Worm (Caenorhabditis elegans) whole organism, L4 larva: ENCODE results near the gene B0252.8.

ENCODE experiments used
- F10B5.3 ChIP-seq: sonication (generic microtip); optimal IDR thresholded peaks from 2 replicates; lab custom pipeline; 2016; ENCODE audit warnings: mild to moderate bottlenecking, missing genetic modification characterization, missing compliant biosample characterization
- F26F4.8 ChIP-seq: fragments of 200-800 bp; sonication (Bioruptor generic); conservative IDR thresholded peaks from 2 replicates; pipeline ENCODE4 v1.3.6; 2022; ENCODE audit warnings: missing genetic modification characterization, missing compliant biosample characterization
- R02D3.7 ChIP-seq: fragments of 150-350 bp; sonication (generic microtip); optimal IDR thresholded peaks from 3 replicates; lab custom pipeline; 2014; ENCODE audit warnings: missing biosample characterization, missing genetic modification characterization
- T20F7.1 ChIP-seq: fragments of 200-800 bp; sonication (Bioruptor generic); optimal IDR thresholded peaks from 2 replicates; lab custom pipeline; 2018; ENCODE audit warnings: mild to moderate bottlenecking, missing genetic modification characterization, missing compliant biosample characterization
- Y48G9A.11 ChIP-seq: fragments of 200-800 bp; sonication (Bioruptor generic); IDR thresholded peaks from 2 replicates; pipeline ENCODE4 v1.3.6; 2022; ENCODE audit warnings: missing genetic modification reagents, missing genetic modification characterization, missing compliant biosample characterization
- Y5F2A.4 ChIP-seq: fragments of 200-800 bp; sonication (Bioruptor generic); optimal IDR thresholded peaks from 2 replicates; lab custom pipeline; 2018; ENCODE audit warnings: mild to moderate bottlenecking, missing genetic modification characterization, missing compliant biosample characterization
- Y75B8A.6 ChIP-seq: fragments of 200-800 bp; sonication (Bioruptor generic); IDR thresholded peaks from 2 replicates; pipeline ENCODE4 v1.3.6; 2022; ENCODE audit warnings: missing genetic modification reagents, missing genetic modification characterization, missing compliant biosample characterization
- aha-1 ChIP-seq: fragments of 150-350 bp; peaks from one replicate; lab custom pipeline; 2014; ENCODE audit warnings: missing biosample characterization, missing genetic modification characterization
- ama-1 ChIP-seq: fragments of 150-350 bp; optimal IDR thresholded peaks from 2 replicates; lab custom pipeline; 2014; ENCODE audit warnings: inconsistent platforms, mixed read lengths
- attf-4 ChIP-seq: sonication (generic microtip); optimal IDR thresholded peaks from 3 replicates; lab custom pipeline; 2017; ENCODE audit warnings: missing biosample characterization, missing genetic modification characterization
- ceh-20 ChIP-seq: fragments of 200-800 bp; sonication (Bioruptor generic); IDR thresholded peaks from 2 replicates; pipeline ENCODE4 v1.3.6; 2022; ENCODE audit warnings: missing genetic modification reagents, missing genetic modification characterization, missing compliant biosample characterization
- ceh-62 ChIP-seq: sonication (generic microtip); optimal IDR thresholded peaks from 2 replicates; lab custom pipeline; 2017; ENCODE audit warnings: missing biosample characterization, missing genetic modification characterization
- ceh-82 ChIP-seq: sonication (generic microtip); optimal IDR thresholded peaks from 2 replicates; lab custom pipeline; 2017; ENCODE audit warnings: missing biosample characterization, missing genetic modification characterization
- ces-1 ChIP-seq: fragments of 150-350 bp; sonication (generic microtip); optimal IDR thresholded peaks from 4 replicates; lab custom pipeline; 2014; ENCODE audit warnings: missing biosample characterization, missing genetic modification reagents, missing genetic modification characterization
- dmd-6 ChIP-seq: fragments of 200-800 bp; sonication (Bioruptor generic); IDR thresholded peaks from 2 replicates; pipeline ENCODE4 v1.3.6; 2022; ENCODE audit warnings: missing genetic modification reagents, missing genetic modification characterization, missing compliant biosample characterization
- dve-1 ChIP-seq: sonication (generic microtip); optimal IDR thresholded peaks from 2 replicates; lab custom pipeline; 2017; ENCODE audit warnings: antibody characterized with exemption, mild to moderate bottlenecking, missing genetic modification characterization, missing compliant biosample characterization; ENCODE audit not compliant: insufficient read depth
- fkh-10 ChIP-seq: fragments of 150-350 bp; optimal IDR thresholded peaks from 2 replicates; lab custom pipeline; 2014; ENCODE audit warnings: missing biosample characterization, missing genetic modification reagents, missing genetic modification characterization
- fos-1 ChIP-seq: fragments of 150-350 bp; optimal IDR thresholded peaks from 2 replicates; lab custom pipeline; 2014; ENCODE audit warnings: missing biosample characterization, missing genetic modification characterization
- gei-8 ChIP-seq: fragments of 200-800 bp; sonication (Bioruptor generic); optimal IDR thresholded peaks from 2 replicates; lab custom pipeline; 2018; ENCODE audit warnings: mild to moderate bottlenecking, missing genetic modification characterization, missing compliant biosample characterization
- hif-1 ChIP-seq, 2 experiments: sonication (generic microtip); optimal IDR thresholded peaks; 2 replicates each; lab custom pipeline; 2016 to 2017; ENCODE audit warnings: missing compliant biosample characterization in 2 of 2, missing genetic modification characterization in 2 of 2, missing genetic modification reagents in 2 of 2, missing genotype in 2 of 2, mild to moderate bottlenecking in 1 of 2
- hlh-11 ChIP-seq: fragments of 200-800 bp; sonication (Bioruptor generic); optimal IDR thresholded peaks from 2 replicates; lab custom pipeline; 2018; ENCODE audit warnings: mild to moderate bottlenecking, missing genetic modification characterization, missing compliant biosample characterization
- hlh-30 ChIP-seq: sonication (generic microtip); optimal IDR thresholded peaks from 2 replicates; lab custom pipeline; 2017; ENCODE audit warnings: antibody characterized with exemption, mild to moderate bottlenecking, missing genetic modification characterization, missing compliant biosample characterization; ENCODE audit not compliant: insufficient read depth
- hmg-1.1 ChIP-seq: fragments of 200-800 bp; sonication (Bioruptor generic); IDR thresholded peaks from 2 replicates; pipeline ENCODE4 v1.3.6; 2022; ENCODE audit warnings: missing genetic modification reagents, missing genetic modification characterization, missing compliant biosample characterization
- lim-7 ChIP-seq: fragments of 200-800 bp; sonication (Bioruptor generic); IDR thresholded peaks from 2 replicates; pipeline ENCODE4 v1.3.6; 2022; ENCODE audit warnings: missing genetic modification characterization, missing compliant biosample characterization
- lin-15B ChIP-seq: fragments of 150-350 bp; sonication (generic microtip); optimal IDR thresholded peaks from 3 replicates; lab custom pipeline; 2014; ENCODE audit warnings: missing biosample characterization, missing genetic modification characterization
- lir-3 ChIP-seq: sonication (generic microtip); optimal IDR thresholded peaks from 2 replicates; lab custom pipeline; 2016; ENCODE audit warnings: mild to moderate bottlenecking, missing genetic modification characterization, missing compliant biosample characterization
- madf-5 ChIP-seq, 2 experiments: fragments of 200-800 bp; sonication (Bioruptor generic); IDR thresholded peaks; 2 replicates each; pipeline ENCODE4 v1.3.6; 2022; ENCODE audit warnings: missing compliant biosample characterization in 2 of 2, missing genetic modification characterization in 2 of 2
- mxl-2 ChIP-seq: fragments of 200-800 bp; sonication (Bioruptor generic); conservative IDR thresholded peaks from 2 replicates; pipeline ENCODE4 v1.3.6; 2022; ENCODE audit warnings: missing genetic modification reagents, missing genetic modification characterization, missing compliant biosample characterization
- mxl-3 ChIP-seq: fragments of 200-800 bp; sonication (Bioruptor generic); optimal IDR thresholded peaks from 2 replicates; lab custom pipeline; 2018; ENCODE audit warnings: mild to moderate bottlenecking, missing genetic modification characterization, missing compliant biosample characterization
- nhr-111 ChIP-seq: fragments of 200-800 bp; sonication (Bioruptor generic); optimal IDR thresholded peaks from 2 replicates; lab custom pipeline; 2018; ENCODE audit warnings: mild to moderate bottlenecking, missing genetic modification characterization, missing compliant biosample characterization
- nhr-237 ChIP-seq: sonication (generic microtip); optimal IDR thresholded peaks from 2 replicates; lab custom pipeline; 2017; ENCODE audit warnings: missing biosample characterization, missing genetic modification characterization
- nhr-41 ChIP-seq: fragments of 200-800 bp; sonication (Bioruptor generic); IDR thresholded peaks from 2 replicates; pipeline ENCODE4 v1.3.6; 2022; ENCODE audit warnings: missing genetic modification reagents, missing genetic modification characterization, missing compliant biosample characterization
- nhr-42 ChIP-seq: fragments of 200-800 bp; sonication (Bioruptor generic); IDR thresholded peaks from 2 replicates; pipeline ENCODE4 v1.3.6; 2022; ENCODE audit warnings: missing genetic modification characterization, missing compliant biosample characterization
- nhr-48 ChIP-seq: sonication (generic microtip); optimal IDR thresholded peaks from 2 replicates; lab custom pipeline; 2016; ENCODE audit warnings: mild to moderate bottlenecking, missing genetic modification characterization, missing compliant biosample characterization
- nhr-77 ChIP-seq: fragments of 150-350 bp; optimal IDR thresholded peaks from 2 replicates; lab custom pipeline; 2014; ENCODE audit warnings: missing biosample characterization, missing genetic modification characterization
- saeg-2 ChIP-seq: fragments of 200-800 bp; sonication (Bioruptor generic); IDR thresholded peaks from 2 replicates; pipeline ENCODE4 v1.3.6; 2022; ENCODE audit warnings: missing genetic modification reagents, missing genetic modification characterization, missing compliant biosample characterization
- sdz-12 ChIP-seq: fragments of 200-800 bp; sonication (Bioruptor generic); optimal IDR thresholded peaks from 2 replicates; lab custom pipeline; 2018; ENCODE audit warnings: mild to moderate bottlenecking, missing genetic modification characterization, missing compliant biosample characterization
- skn-1 ChIP-seq: fragments of 150-350 bp; optimal IDR thresholded peaks from 2 replicates; lab custom pipeline; 2014; ENCODE audit warnings: missing biosample characterization, missing genetic modification characterization
- snpc-1.2 ChIP-seq: fragments of 200-800 bp; sonication (Bioruptor generic); IDR thresholded peaks from 2 replicates; pipeline ENCODE4 v1.3.6; 2022; ENCODE audit warnings: missing genetic modification reagents, missing genetic modification characterization, missing compliant biosample characterization
- spr-1 ChIP-seq: sonication (generic microtip); optimal IDR thresholded peaks from 2 replicates; lab custom pipeline; 2016; ENCODE audit warnings: mild to moderate bottlenecking, missing genetic modification characterization, missing compliant biosample characterization
- tag-97 ChIP-seq: fragments of 200-800 bp; sonication (Bioruptor generic); IDR thresholded peaks from 2 replicates; pipeline ENCODE4 v1.3.6; 2022; ENCODE audit warnings: missing genetic modification characterization, missing compliant biosample characterization
- tra-1 ChIP-seq: fragments of 200-800 bp; sonication (Bioruptor generic); IDR thresholded peaks from 2 replicates; pipeline ENCODE4 v1.3.6; 2022; ENCODE audit warnings: missing genetic modification reagents, missing genetic modification characterization, missing compliant biosample characterization
- unc-130 ChIP-seq: sonication (generic microtip); optimal IDR thresholded peaks from 2 replicates; lab custom pipeline; 2016; ENCODE audit warnings: missing genetic modification reagents, missing genetic modification characterization, missing compliant biosample characterization
- unc-62 ChIP-seq, 3 experiments: fragments of 150-350 bp in 1 of 3; sonication (generic microtip); optimal IDR thresholded peaks in 2 of 3; peaks in 1 of 3; 1 replicate in 1 of 3; 2 replicates in 2 of 3; lab custom pipeline; 2014 to 2017; ENCODE audit warnings: missing biosample characterization in 3 of 3, missing genetic modification characterization in 3 of 3, missing genetic modification reagents in 3 of 3, missing genotype in 1 of 3
- vab-7 ChIP-seq: fragments of 200-800 bp; sonication (Bioruptor generic); IDR thresholded peaks from 2 replicates; pipeline ENCODE4 v1.3.6; 2022; ENCODE audit warnings: missing genetic modification reagents, missing genetic modification characterization, missing compliant biosample characterization
- zag-1 ChIP-seq: fragments of 150-350 bp; optimal IDR thresholded peaks from 2 replicates; lab custom pipeline; 2014; ENCODE audit warnings: missing biosample characterization, missing genetic modification characterization
- zfp-3 ChIP-seq: fragments of 200-800 bp; sonication (Bioruptor generic); conservative IDR thresholded peaks from 2 replicates; pipeline ENCODE4 v1.3.6; 2022; ENCODE audit warnings: missing genetic modification reagents, missing genetic modification characterization, missing compliant biosample characterization
- ztf-11 ChIP-seq: fragments of 150-350 bp; optimal IDR thresholded peaks from 2 replicates; lab custom pipeline; 2014; ENCODE audit warnings: missing biosample characterization, missing genetic modification characterization
- ztf-7 ChIP-seq: fragments of 150-350 bp; optimal IDR thresholded peaks from 2 replicates; lab custom pipeline; 2014; ENCODE audit warnings: missing biosample characterization, missing genetic modification characterization

The B0252.8 gene

ce11 chrII:6926488-6926887 lies 10.5 kb downstream of the B0252.8 start (continued):
- no peak for TF ChIP-seq zag-1 (tag; lab: Kevin White, UChicago)
- no peak for TF ChIP-seq ceh-82 (tag; lab: Kevin White, UChicago)
- peak; percentile 78 for TF ChIP-seq mxl-3 (GFP tag; lab: Kevin White, UChicago)
- TF ChIP-seq Y75B8A.6 (GFP tag; lab: Robert Waterston, UW), result no peak
- TF ChIP-seq sdz-12 (GFP tag; lab: Kevin White, UChicago), result no peak
- no peak for TF ChIP-seq vab-7
- peak; percentile 82 for TF ChIP-seq tra-1 (GFP tag; lab: Robert Waterston, UW)
- TF ChIP-seq Y48G9A.11 (GFP tag; lab: Robert Waterston, UW), result no peak
- TF ChIP-seq ztf-11 (tag; lab: Kevin White, UChicago), result no peak
- TF ChIP-seq fos-1 (tag; lab: Kevin White, UChicago), result no peak
- TF ChIP-seq saeg-2, result no peak
- peak; percentile 56 for TF ChIP-seq nhr-77

- TF ChIP-seq ces-1 (GFP tag; lab: Kevin White, UChicago) (no peak), aha-1 (peak; percentile 93), ceh-20 (0 out of 2 replicates have a peak, but pooled peaks have one; percentile 16), mxl-2 (GFP tag; lab: Robert Waterston, UW) (no peak), dmd-6 (GFP tag; lab: Robert Waterston, UW) (peak; percentile 8; the same call in 1 of the 2 replicates), lin-15B (tag; lab: Kevin White, UChicago) (no peak), hmg-1.1 (0 out of 2 replicates have a peak, but pooled peaks have one; percentile 23)
Measured at ce11 chrII:6927034-6927433, 11.1 kb downstream of the B0252.8 start.

ce11 chrII:6927603-6928002 lies 11.6 kb downstream of the B0252.8 start, which contains the start of gene F22D3.4:
F22D3.4 (minus strand) TSS chrII:6927603.
- no peak for TF ChIP-seq Y75B8A.6 (GFP tag; lab: Robert Waterston, UW)
- TF ChIP-seq F10B5.3, result no peak
- TF ChIP-seq gei-8, result no peak
- TF ChIP-seq unc-62 (GFP tag; optimal IDR thresholded peaks at IDR 0.05 in 1 of 2; lab: Kevin White, UChicago), result peak in 1 of 2 experiments; percentile 56
- no peak for TF ChIP-seq unc-62 (tag; optimal IDR thresholded peaks at IDR 0.05; lab: Kevin White, UChicago)
- no peak for TF ChIP-seq nhr-42 (GFP tag; lab: Robert Waterston, UW)
- no peak for TF ChIP-seq hif-1 (tag; optimal IDR thresholded peaks at IDR 0.05; lab: Kevin White, UChicago)
- TF ChIP-seq ceh-20, result no peak
- no peak for TF ChIP-seq snpc-1.2 (GFP tag; lab: Robert Waterston, UW)
- TF ChIP-seq F26F4.8 (GFP tag; lab: Robert Waterston, UW), result no peak
- no peak for TF ChIP-seq spr-1 (tag; lab: Kevin White, UChicago)
- TF ChIP-seq Y5F2A.4 (GFP tag; lab: Kevin White, UChicago), result no peak
- no peak for TF ChIP-seq nhr-48 (tag; lab: Kevin White, UChicago)
- TF ChIP-seq nhr-41 (GFP tag; lab: Robert Waterston, UW), result no peak
- TF ChIP-seq attf-4 (tag; lab: Kevin White, UChicago), result no peak
- no peak for TF ChIP-seq nhr-111 (GFP tag; lab: Kevin White, UChicago)
- TF ChIP-seq T20F7.1 (GFP tag; lab: Kevin White, UChicago), result no peak
- no peak for TF ChIP-seq ceh-62
- TF ChIP-seq dve-1 (tag; lab: Kevin White, UChicago), result no peak
- peak; percentile 34 for TF ChIP-seq dmd-6 (GFP tag; lab: Robert Waterston, UW)
- TF ChIP-seq madf-5 (GFP tag; IDR thresholded peaks at IDR 0.05; lab: Robert Waterston, UW), result no peak
- TF ChIP-seq lim-7 (GFP tag; lab: Robert Waterston, UW), result no peak
- TF ChIP-seq zfp-3 (GFP tag; lab: Robert Waterston, UW), result no peak
- TF ChIP-seq ztf-11 (tag; lab: Kevin White, UChicago), result no peak
- TF ChIP-seq ama-1, result no peak
- TF ChIP-seq lir-3 (tag; lab: Kevin White, UChicago), result no peak
- TF ChIP-seq hlh-11 (tag; lab: Kevin White, UChicago), result peak; percentile 17
- no peak for TF ChIP-seq mxl-2 (GFP tag; lab: Robert Waterston, UW)
- no peak for TF ChIP-seq nhr-237 (tag; lab: Kevin White, UChicago)
- TF ChIP-seq unc-130, result no peak
- TF ChIP-seq tag-97 (GFP tag; lab: Robert Waterston, UW), result no peak
- TF ChIP-seq ztf-7 (tag; lab: Kevin White, UChicago), result no peak
- no peak for TF ChIP-seq fkh-10 (GFP tag; lab: Kevin White, UChicago)
- TF ChIP-seq hlh-30 (tag; lab: Kevin White, UChicago), result peak; percentile 68
- no peak for TF ChIP-seq skn-1 (tag; lab: Kevin White, UChicago)
- no peak for TF ChIP-seq R02D3.7 (tag; lab: Kevin White, UChicago)
